Fruit fly (Drosophila melanogaster): Measurements from ENCODE around the gene Alp1.

The Alp1 gene

dm6 chr3L:21479636-21480035, 35.0 kb upstream of the Alp1 start:
- TF ChIP-seq aop (GFP tag; IDR thresholded peaks at IDR 0.05) (peak; percentile 67), pan (optimal IDR thresholded peaks at IDR 0.05) (no peak), pan (GFP tag; optimal IDR thresholded peaks at IDR 0.05 in 1 of 2, IDR thresholded peaks at IDR 0.05 in 1 of 2) (peak in 1 of 2 experiments; percentile 48), CG17328 (GFP tag; IDR thresholded peaks at IDR 0.05) (peak; percentile 78), Pdp1 (GFP tag; optimal IDR thresholded peaks at IDR 0.05) (peak in 1 of 2 experiments; percentile 8), CG12391 (tag; optimal IDR thresholded peaks at IDR 0.05) (peak; percentile 27), CG16779 (GFP tag; IDR thresholded peaks at IDR 0.05) (no peak), Nf-YB (GFP tag; optimal IDR thresholded peaks at IDR 0.05) (peak; percentile 97), gcm (GFP tag; optimal IDR thresholded peaks at IDR 0.05) (peak; percentile 79), kah (GFP tag; optimal IDR thresholded peaks at IDR 0.05) (peak; percentile 41), CG4424 (GFP tag; optimal IDR thresholded peaks at IDR 0.05) (peak; percentile 18), CG3163 (GFP tag; optimal IDR thresholded peaks at IDR 0.05) (peak; percentile 63), CG10565 (GFP tag; optimal IDR thresholded peaks at IDR 0.05) (no peak), oc (tag; optimal IDR thresholded peaks at IDR 0.05) (peak; percentile 55), gsb-n (tag; optimal IDR thresholded peaks at IDR 0.05) (peak; percentile 36), HLH3B (GFP tag; IDR thresholded peaks at IDR 0.05) (peak; percentile 63; the same call in 1 of the 2 replicates), Fer3 (tag; optimal IDR thresholded peaks at IDR 0.05) (no peak), jigr1 (GFP tag; IDR thresholded peaks at IDR 0.05) (no peak), gt (GFP tag; IDR thresholded peaks at IDR 0.05) (no peak), lab (GFP tag; optimal IDR thresholded peaks at IDR 0.05) (peak; percentile 63), CG33557 (GFP tag; optimal IDR thresholded peaks at IDR 0.05) (peak; percentile 9), CG8089 (GFP tag; optimal IDR thresholded peaks at IDR 0.05) (peak; percentile 43), Trl (optimal IDR thresholded peaks at IDR 0.05) (peak; percentile 72 to 86), Trl (GFP tag; optimal IDR thresholded peaks at IDR 0.05) (peak; percentile 41), sim (GFP tag; IDR thresholded peaks at IDR 0.05) (0 out of 2 replicates have a peak, but pooled peaks have one; percentile 14), her (GFP tag; optimal IDR thresholded peaks at IDR 0.05) (peak; percentile 75), ttk (GFP tag; IDR thresholded peaks at IDR 0.05) (peak; percentile 67), CG9932 (GFP tag; IDR thresholded peaks at IDR 0.05) (no peak), CG16815 (GFP tag; optimal IDR thresholded peaks at IDR 0.05) (no peak), CG32532 (GFP tag; IDR thresholded peaks at IDR 0.05) (0 out of 2 replicates have a peak, but pooled peaks have one; percentile 14), stc (GFP tag; IDR thresholded peaks at IDR 0.05) (peak; percentile 13; the same call in 1 of the 2 replicates), dmrt99B (tag; optimal IDR thresholded peaks at IDR 0.05) (peak; percentile 51), CG9437 (GFP tag; optimal IDR thresholded peaks at IDR 0.05) (peak; percentile 25), CG8944 (GFP tag; optimal IDR thresholded peaks at IDR 0.05) (no peak), ham (GFP tag; IDR thresholded peaks at IDR 0.05) (no peak), ara (GFP tag; IDR thresholded peaks at IDR 0.05) (peak; percentile 48; the same call in 1 of the 2 replicates), CG6654 (GFP tag; optimal IDR thresholded peaks at IDR 0.05) (no peak), CG6765 (GFP tag; optimal IDR thresholded peaks at IDR 0.05) (peak; percentile 11), CG8388 (GFP tag; optimal IDR thresholded peaks at IDR 0.05) (peak; percentile 49), lov (optimal IDR thresholded peaks at IDR 0.05) (no peak), lov (GFP tag; IDR thresholded peaks at IDR 0.05) (peak; percentile 79; the same call in 1 of the 3 replicates), hb (GFP tag; IDR thresholded peaks at IDR 0.05; ENCODE audit: partially characterized antibody) (no peak), nmo (GFP tag; optimal IDR thresholded peaks at IDR 0.05) (peak; percentile 33), Meics (GFP tag; optimal IDR thresholded peaks at IDR 0.05) (peak; percentile 35), Bgb (GFP tag; IDR thresholded peaks at IDR 0.05; ENCODE audit: partially characterized antibody) (no peak), p53 (GFP tag; optimal IDR thresholded peaks at IDR 0.05) (no peak), CG43689 (GFP tag; IDR thresholded peaks at IDR 0.05) (no peak), zf30C (GFP tag; optimal IDR thresholded peaks at IDR 0.05) (peak; percentile 83), knrl (GFP tag; IDR thresholded peaks at IDR 0.05; ENCODE audit: partially characterized antibody) (no peak), CG30020 (tag; optimal IDR thresholded peaks at IDR 0.05) (no peak), ro (GFP tag; IDR thresholded peaks at IDR 0.05) (no peak), NC2α (GFP tag; optimal IDR thresholded peaks at IDR 0.05) (no peak)

Measured in whole organism, embryonic.